Worm (Caenorhabditis elegans) whole organism, mixed stage, embryonic: ENCODE data around the gene F11E6.11.

Experiments used
- M03D4.4 ChIP-seq: sonication (generic microtip); optimal IDR thresholded peaks from 2 replicates; lab custom pipeline; 2017; ENCODE audit warnings: mild to moderate bottlenecking, missing genetic modification characterization, missing compliant biosample characterization
- bed-3 ChIP-seq: fragments of 200-800 bp; sonication (Bioruptor generic); optimal IDR thresholded peaks from 3 replicates; lab custom pipeline; 2018; ENCODE audit warnings: mild to moderate bottlenecking, missing genetic modification characterization, moderate library complexity, missing compliant biosample characterization
- blmp-1 ChIP-seq: fragments of 150-350 bp; optimal IDR thresholded peaks from 2 replicates; lab custom pipeline; 2014; ENCODE audit warnings: missing biosample characterization, missing genetic modification characterization
- ceh-39 ChIP-seq: fragments of 150-350 bp; optimal IDR thresholded peaks from 2 replicates; lab custom pipeline; 2014; ENCODE audit warnings: missing biosample characterization, missing genetic modification characterization
- ceh-43 ChIP-seq: fragments of 200-800 bp; sonication (Bioruptor generic); optimal IDR thresholded peaks from 2 replicates; lab custom pipeline; 2018; ENCODE audit warnings: mild to moderate bottlenecking, missing genetic modification characterization, moderate library complexity, missing compliant biosample characterization
- ceh-83 ChIP-seq: fragments of 200-800 bp; sonication (Bioruptor generic); optimal IDR thresholded peaks from 2 replicates; lab custom pipeline; 2018; ENCODE audit warnings: mild to moderate bottlenecking, missing genetic modification characterization, missing compliant biosample characterization
- ces-1 ChIP-seq: fragments of 150-350 bp; optimal IDR thresholded peaks from 2 replicates; lab custom pipeline; 2014; ENCODE audit warnings: missing biosample characterization, missing genetic modification reagents, missing genetic modification characterization
- cnd-1 ChIP-seq: fragments of 200-800 bp; sonication (Bioruptor generic); optimal IDR thresholded peaks from 2 replicates; lab custom pipeline; 2018; ENCODE audit warnings: mild to moderate bottlenecking, missing genetic modification characterization, missing compliant biosample characterization
- drap-1 ChIP-seq: fragments of 200-800 bp; sonication (Bioruptor generic); optimal IDR thresholded peaks from 3 replicates; lab custom pipeline; 2018; ENCODE audit warnings: mild to moderate bottlenecking, missing genetic modification characterization, missing compliant biosample characterization
- elt-1 ChIP-seq: sonication (generic microtip); optimal IDR thresholded peaks from 2 replicates; lab custom pipeline; 2017; ENCODE audit warnings: missing genetic modification characterization, mild to moderate bottlenecking, missing compliant biosample characterization, antibody characterized with exemption, moderate library complexity, borderline replicate concordance; ENCODE audit not compliant: insufficient read depth
- elt-3 ChIP-seq: fragments of 150-350 bp; optimal IDR thresholded peaks from 2 replicates; lab custom pipeline; 2014; ENCODE audit warnings: missing biosample characterization, missing genetic modification characterization
- flh-1 ChIP-seq: fragments of 200-800 bp; sonication (Bioruptor generic); optimal IDR thresholded peaks from 2 replicates; lab custom pipeline; 2018; ENCODE audit warnings: mild to moderate bottlenecking, missing genetic modification characterization, moderate library complexity, missing compliant biosample characterization
- ham-2 ChIP-seq: fragments of 200-800 bp; sonication (Bioruptor generic); optimal IDR thresholded peaks from 2 replicates; lab custom pipeline; 2018; ENCODE audit warnings: mild to moderate bottlenecking, missing genetic modification characterization, missing compliant biosample characterization
- hlh-1 ChIP-seq: fragments of 150-350 bp; optimal IDR thresholded peaks from 2 replicates; lab custom pipeline; 2014; ENCODE audit warnings: missing biosample characterization, missing genetic modification reagents, missing genetic modification characterization
- lin-13 ChIP-seq: fragments of 150-350 bp; optimal IDR thresholded peaks from 2 replicates; lab custom pipeline; 2014; ENCODE audit warnings: missing biosample characterization, missing genetic modification characterization
- lin-32 ChIP-seq: fragments of 200-800 bp; sonication (Bioruptor generic); optimal IDR thresholded peaks from 2 replicates; lab custom pipeline; 2018; ENCODE audit warnings: mild to moderate bottlenecking, missing genetic modification characterization, missing compliant biosample characterization
- mab-5 ChIP-seq: fragments of 150-350 bp; optimal IDR thresholded peaks from 2 replicates; lab custom pipeline; 2014; ENCODE audit warnings: missing biosample characterization, missing genetic modification characterization
- mep-1 ChIP-seq: fragments of 150-350 bp; optimal IDR thresholded peaks from 2 replicates; lab custom pipeline; 2017; ENCODE audit warnings: missing biosample characterization, missing genetic modification reagents, missing genetic modification characterization, inconsistent platforms
- mls-2 ChIP-seq: sonication (generic microtip); optimal IDR thresholded peaks from 2 replicates; lab custom pipeline; 2016; ENCODE audit warnings: mild to moderate bottlenecking, missing genetic modification characterization, moderate library complexity, missing compliant biosample characterization
- nhr-2 ChIP-seq: fragments of 150-350 bp; optimal IDR thresholded peaks from 2 replicates; lab custom pipeline; 2014; ENCODE audit warnings: missing biosample characterization, missing genetic modification characterization
- nhr-237 ChIP-seq: fragments of 150-350 bp; optimal IDR thresholded peaks from 2 replicates; lab custom pipeline; 2014; ENCODE audit warnings: missing biosample characterization, missing genetic modification characterization
- nhr-28 ChIP-seq: fragments of 150-350 bp; optimal IDR thresholded peaks from 2 replicates; lab custom pipeline; 2014; ENCODE audit warnings: missing biosample characterization, missing genetic modification characterization
- nhr-76 ChIP-seq: sonication (generic microtip); optimal IDR thresholded peaks from 2 replicates; lab custom pipeline; 2017; ENCODE audit warnings: missing biosample characterization, missing genetic modification characterization
- pha-4 ChIP-seq: fragments of 150-350 bp; optimal IDR thresholded peaks from 2 replicates; lab custom pipeline; 2018; ENCODE audit warnings: missing biosample characterization, missing genetic modification reagents, missing genetic modification characterization
- sem-2 ChIP-seq: fragments of 200-800 bp; sonication (Bioruptor generic); optimal IDR thresholded peaks from 2 replicates; lab custom pipeline; 2018; ENCODE audit warnings: mild to moderate bottlenecking, missing genetic modification characterization, missing compliant biosample characterization
- snpc-4 ChIP-seq: fragments of 150-350 bp; optimal IDR thresholded peaks from 2 replicates; lab custom pipeline; 2014; ENCODE audit warnings: missing biosample characterization, missing genetic modification characterization
- sptf-1 ChIP-seq: sonication (generic microtip); optimal IDR thresholded peaks from 2 replicates; lab custom pipeline; 2017; ENCODE audit warnings: mild to moderate bottlenecking, missing genetic modification characterization, moderate library complexity, missing compliant biosample characterization
- tbx-8 ChIP-seq: fragments of 200-800 bp; sonication (Bioruptor generic); optimal IDR thresholded peaks from 2 replicates; lab custom pipeline; 2018; ENCODE audit warnings: mild to moderate bottlenecking, missing genetic modification characterization, moderate library complexity, missing compliant biosample characterization
- unc-120 ChIP-seq: sonication (generic microtip); optimal IDR thresholded peaks from 2 replicates; lab custom pipeline; 2017; ENCODE audit warnings: missing genetic modification characterization, missing compliant biosample characterization; ENCODE audit not compliant: poor library complexity, severe bottlenecking
- unc-39 ChIP-seq: fragments of 150-350 bp; optimal IDR thresholded peaks from 2 replicates; lab custom pipeline; 2014; ENCODE audit warnings: missing biosample characterization, missing genetic modification characterization
- unc-62 ChIP-seq: fragments of 150-350 bp; optimal IDR thresholded peaks from 2 replicates; lab custom pipeline; 2014; ENCODE audit warnings: missing biosample characterization, missing genetic modification reagents, missing genetic modification characterization
- zip-8 ChIP-seq: fragments of 150-350 bp; optimal IDR thresholded peaks from 2 replicates; lab custom pipeline; 2014; ENCODE audit warnings: missing biosample characterization, missing genetic modification characterization
- ztf-11 ChIP-seq: fragments of 150-350 bp; optimal IDR thresholded peaks from 2 replicates; lab custom pipeline; 2014; ENCODE audit warnings: missing biosample characterization, missing genetic modification characterization

The F11E6.11 gene

ce11 chrIV:17442503-17442902, at the start of gene F11E6.11:
Gene F11E6.11 (plus strand): TSS chrIV:17442827.
- TF ChIP-seq elt-1 (tag; lab: Kevin White, UChicago) (no peak), snpc-4 (no peak), flh-1 (GFP tag; lab: Kevin White, UChicago) (no peak), nhr-76 (no peak), hlh-1 (tag; lab: Kevin White, UChicago) (no peak), sem-2 (GFP tag; lab: Kevin White, UChicago) (no peak), pha-4 (tag; lab: Kevin White, UChicago) (no peak), bed-3 (no peak), ztf-11 (tag; lab: Kevin White, UChicago) (no peak), ceh-43 (GFP tag; lab: Kevin White, UChicago) (no peak), cnd-1 (tag; lab: Kevin White, UChicago) (no peak)

DNA sequence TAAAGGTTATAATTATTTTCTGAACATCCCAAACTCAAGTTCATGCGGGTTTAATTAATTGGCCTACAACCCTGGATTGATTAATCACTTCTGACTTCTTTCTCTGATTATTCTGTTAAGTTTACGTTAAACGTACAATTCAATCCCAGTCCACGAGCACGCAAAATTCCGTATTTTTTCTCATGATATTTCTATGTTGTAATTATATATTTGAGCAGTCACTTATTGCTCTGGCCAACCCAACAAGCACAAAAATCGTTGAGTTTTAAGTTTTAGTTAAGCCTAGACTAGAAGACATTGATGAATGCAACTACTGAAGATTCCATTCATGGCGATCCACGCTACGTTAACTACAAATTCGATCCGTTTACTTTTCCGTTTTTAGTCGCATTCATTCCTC, 46.7 kb upstream of the F11E6.11 start, which contains the start of gene sru-15:
Gene sru-15, plus strand, starts transcription at position 301 of the 400 bp plus-strand sequence.
- TF ChIP-seq zip-8 (no peak), nhr-237 (no peak), mab-5 (tag; lab: Kevin White, UChicago) (no peak), mep-1 (tag; lab: Kevin White, UChicago) (no peak), ceh-39 (tag; lab: Kevin White, UChicago) (no peak), elt-3 (tag; lab: Kevin White, UChicago) (no peak), unc-62 (GFP tag; lab: Kevin White, UChicago) (no peak), bed-3 (no peak), pha-4 (tag; lab: Kevin White, UChicago) (no peak), drap-1 (GFP tag; lab: Kevin White, UChicago) (no peak), ztf-11 (tag; lab: Kevin White, UChicago) (no peak), unc-120 (tag; lab: Kevin White, UChicago) (no peak), nhr-28 (tag; lab: Kevin White, UChicago) (no peak), lin-32 (GFP tag; lab: Kevin White, UChicago) (no peak), ces-1 (GFP tag; lab: Kevin White, UChicago) (no peak), nhr-76 (no peak), tbx-8 (GFP tag; lab: Kevin White, UChicago) (no peak)

DNA sequence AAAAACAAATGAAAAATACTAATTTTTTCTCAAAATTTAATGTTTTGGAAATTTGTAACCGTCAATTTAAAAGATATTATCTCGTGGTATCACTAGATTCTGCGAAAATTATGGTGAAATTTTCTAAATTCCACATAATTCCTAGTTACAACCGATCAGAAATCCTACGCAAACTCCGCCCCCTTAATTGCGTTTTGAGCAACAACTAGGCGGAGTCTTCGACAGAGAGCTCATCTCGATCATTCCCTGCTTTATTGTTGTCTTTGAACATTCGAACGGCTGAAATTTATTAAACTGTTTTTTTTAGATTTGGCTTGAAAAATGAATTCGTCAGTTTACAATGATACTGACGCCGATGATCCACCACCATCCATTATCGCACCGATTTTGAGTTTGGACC, 43.2 kb upstream of the F11E6.11 start, which contains the start of gene T02D1.4:
Gene T02D1.4, plus strand, starts transcription at position 301 of the 400 bp plus-strand sequence.
- TF ChIP-seq mls-2 (tag; lab: Kevin White, UChicago) = no peak
- TF ChIP-seq ham-2 (GFP tag; lab: Kevin White, UChicago) = no peak
- no peak for TF ChIP-seq sptf-1 (tag; lab: Kevin White, UChicago)
- TF ChIP-seq nhr-2 (tag; lab: Kevin White, UChicago) = no peak
- no peak for TF ChIP-seq flh-1 (GFP tag; lab: Kevin White, UChicago)
- TF ChIP-seq drap-1 (GFP tag; lab: Kevin White, UChicago) = no peak
- no peak for TF ChIP-seq ces-1 (GFP tag; lab: Kevin White, UChicago)
- no peak for TF ChIP-seq unc-62 (GFP tag; lab: Kevin White, UChicago)
- no peak for TF ChIP-seq sem-2 (GFP tag; lab: Kevin White, UChicago)
- TF ChIP-seq nhr-28 (tag; lab: Kevin White, UChicago) = no peak
- TF ChIP-seq mab-5 (tag; lab: Kevin White, UChicago) = no peak
- no peak for TF ChIP-seq unc-120 (tag; lab: Kevin White, UChicago)
- TF ChIP-seq snpc-4 = no peak
- no peak for TF ChIP-seq zip-8
- TF ChIP-seq cnd-1 (tag; lab: Kevin White, UChicago) = no peak
- no peak for TF ChIP-seq nhr-76
- no peak for TF ChIP-seq tbx-8 (GFP tag; lab: Kevin White, UChicago)
- no peak for TF ChIP-seq unc-39 (tag; lab: Kevin White, UChicago)
- TF ChIP-seq M03D4.4 (tag; lab: Kevin White, UChicago) = no peak

DNA sequence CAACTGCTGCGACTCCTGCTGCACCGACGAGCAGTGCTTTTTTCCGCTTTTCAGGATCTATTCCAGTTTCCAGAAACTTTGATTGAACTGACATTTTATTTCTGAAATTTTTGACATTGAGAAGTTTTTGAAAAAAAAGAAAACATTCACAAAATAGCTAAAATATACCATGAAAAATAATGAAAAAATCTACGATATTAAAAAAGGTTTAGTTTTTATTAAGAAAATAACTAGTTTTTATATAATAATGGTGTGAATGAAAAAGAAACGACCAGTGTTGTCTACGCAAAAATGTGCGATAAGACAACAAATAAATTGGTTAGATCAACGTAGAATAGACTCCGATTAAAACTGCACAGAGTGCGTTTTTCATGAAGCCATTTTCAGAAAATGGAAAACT, 37.1 kb upstream of the F11E6.11 start, which contains the start of gene pmp-4:
Gene pmp-4, minus strand, starts transcription at position 101 of the 400 bp plus-strand sequence.
- TF ChIP-seq ces-1 (GFP tag; lab: Kevin White, UChicago) = no peak

DNA sequence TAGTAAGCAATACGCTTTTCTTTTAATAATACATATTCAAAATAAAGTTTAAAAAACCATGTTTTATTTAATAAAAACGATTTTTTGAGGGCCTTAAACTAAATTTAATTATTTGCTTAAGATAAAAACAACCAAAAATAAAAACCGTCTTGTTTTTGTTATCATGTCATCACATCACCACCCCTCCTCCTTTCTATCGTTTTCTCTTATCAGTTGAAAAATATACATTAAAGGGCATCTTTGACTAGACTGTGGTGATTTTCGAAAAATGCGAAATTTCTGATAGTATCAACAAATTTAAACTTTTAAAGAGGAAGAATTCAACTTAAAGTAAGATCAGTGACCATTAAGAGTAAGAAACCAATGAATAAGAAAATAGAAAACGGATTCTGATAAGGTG, 36.5 kb upstream of the F11E6.11 start:
- TF ChIP-seq nhr-2 (tag; lab: Kevin White, UChicago) (no peak), unc-120 (tag; lab: Kevin White, UChicago) (no peak), bed-3 (no peak), cnd-1 (tag; lab: Kevin White, UChicago) (no peak), ceh-43 (GFP tag; lab: Kevin White, UChicago) (no peak), pha-4 (tag; lab: Kevin White, UChicago) (no peak), unc-39 (tag; lab: Kevin White, UChicago) (no peak), sptf-1 (tag; lab: Kevin White, UChicago) (no peak), blmp-1 (tag; lab: Kevin White, UChicago) (no peak), lin-13 (tag; lab: Kevin White, UChicago) (no peak), ceh-83 (GFP tag; lab: Kevin White, UChicago) (no peak), nhr-28 (tag; lab: Kevin White, UChicago) (no peak), ztf-11 (tag; lab: Kevin White, UChicago) (no peak)
